Fruit fly (Drosophila melanogaster) whole organism, embryonic: ENCODE data around the gene CG14339.

Experiments used
- Abd-B ChIP-seq: fragments of 200-800 bp; sonication (Bioruptor generic); optimal IDR thresholded peaks from 2 replicates; lab custom pipeline; 2018; ENCODE audit warnings: missing biosample characterization, mild to moderate bottlenecking, missing genetic modification characterization, moderate library complexity
- BEAF-32 ChIP-seq: fragments of 200-800 bp; sonication (Bioruptor generic); optimal IDR thresholded peaks from 3 replicates; lab custom pipeline; 2017; ENCODE audit warnings: missing biosample characterization, missing genetic modification characterization, mild to moderate bottlenecking, moderate library complexity, missing genetic modification reagents
- Blimp-1 ChIP-seq: fragments of 200-800 bp; sonication (Bioruptor generic); optimal IDR thresholded peaks from 3 replicates; lab custom pipeline; 2018; ENCODE audit warnings: missing biosample characterization, missing genetic modification characterization, mild to moderate bottlenecking, moderate library complexity, missing genetic modification reagents
- BtbVII ChIP-seq: fragments of 200-800 bp; sonication (Bioruptor generic); optimal IDR thresholded peaks from 3 replicates; lab custom pipeline; 2017; ENCODE audit warnings: missing biosample characterization, mild to moderate bottlenecking, missing genetic modification characterization
- CG1024 ChIP-seq: fragments of 200-800 bp; sonication (Bioruptor generic); IDR thresholded peaks from 2 replicates; pipeline ENCODE4 v1.3.6; 2022; ENCODE audit warnings: missing biosample characterization, missing genetic modification characterization
- CG10979 ChIP-seq: fragments of 200-800 bp; sonication (Bioruptor generic); optimal IDR thresholded peaks from 2 replicates; lab custom pipeline; 2018; ENCODE audit warnings: missing biosample characterization, mild to moderate bottlenecking, missing genetic modification characterization, moderate library complexity
- CG11085 ChIP-seq: fragments of 200-800 bp; sonication (Bioruptor generic); IDR thresholded peaks from 2 replicates; pipeline ENCODE4 v1.3.6; 2022; ENCODE audit warnings: missing biosample characterization, missing genetic modification characterization
- CG11398 ChIP-seq: fragments of 200-800 bp; sonication (Bioruptor generic); optimal IDR thresholded peaks from 2 replicates; lab custom pipeline; 2016; ENCODE audit warnings: missing biosample characterization, missing genetic modification characterization
- CG11723 ChIP-seq: fragments of 200-800 bp; sonication (Bioruptor generic); optimal IDR thresholded peaks from 2 replicates; lab custom pipeline; 2017; ENCODE audit warnings: missing biosample characterization, mild to moderate bottlenecking, missing genetic modification characterization
- CG12659 ChIP-seq: fragments of 200-800 bp; sonication (Bioruptor generic); optimal IDR thresholded peaks from 3 replicates; lab custom pipeline; 2017; ENCODE audit warnings: mild to moderate bottlenecking, missing biosample characterization, missing genetic modification reagents, missing genetic modification characterization
- CG14014 ChIP-seq: fragments of 200-800 bp; sonication (Bioruptor generic); IDR thresholded peaks from 2 replicates; pipeline ENCODE4 v1.3.6; 2022; ENCODE audit warnings: missing biosample characterization, missing genetic modification characterization
- CG14965 ChIP-seq: fragments of 200-800 bp; sonication (Bioruptor generic); optimal IDR thresholded peaks from 2 replicates; lab custom pipeline; 2016; ENCODE audit warnings: missing biosample characterization, missing genetic modification characterization, borderline replicate concordance
- CG15696 ChIP-seq: fragments of 200-800 bp; sonication (Bioruptor generic); optimal IDR thresholded peaks from 2 replicates; lab custom pipeline; 2019; ENCODE audit warnings: missing biosample characterization, mild to moderate bottlenecking, missing genetic modification characterization, moderate library complexity
- CG16815 ChIP-seq: fragments of 200-800 bp; sonication (Bioruptor generic); optimal IDR thresholded peaks from 3 replicates; lab custom pipeline; 2017; ENCODE audit warnings: missing biosample characterization, mild to moderate bottlenecking, missing genetic modification characterization
- CG16863 ChIP-seq: fragments of 200-800 bp; sonication (Bioruptor generic); optimal IDR thresholded peaks from 3 replicates; lab custom pipeline; 2016; ENCODE audit warnings: missing biosample characterization, missing genetic modification characterization
- CG17361 ChIP-seq: fragments of 200-800 bp; sonication (Bioruptor generic); IDR thresholded peaks from 3 replicates; pipeline ENCODE4 v1.3.6; 2022; ENCODE audit warnings: missing biosample characterization, missing genetic modification characterization
- CG17802 ChIP-seq: fragments of 200-800 bp; sonication (Bioruptor generic); optimal IDR thresholded peaks from 2 replicates; lab custom pipeline; 2018; ENCODE audit warnings: missing biosample characterization, mild to moderate bottlenecking, missing genetic modification characterization, moderate library complexity
- CG17912 ChIP-seq: fragments of 200-800 bp; sonication (Bioruptor generic); optimal IDR thresholded peaks from 2 replicates; lab custom pipeline; 2018; ENCODE audit warnings: missing biosample characterization, mild to moderate bottlenecking, missing genetic modification characterization
- CG2116 ChIP-seq: fragments of 200-800 bp; sonication (Bioruptor generic); optimal IDR thresholded peaks from 3 replicates; lab custom pipeline; 2018; ENCODE audit warnings: missing biosample characterization, mild to moderate bottlenecking, missing genetic modification characterization
- CG30020 ChIP-seq: fragments of 200-800 bp; optimal IDR thresholded peaks from 2 replicates; lab custom pipeline; 2019; ENCODE audit warnings: missing biosample characterization, mild to moderate bottlenecking, missing genetic modification characterization, moderate library complexity
- CG31224 ChIP-seq: fragments of 200-800 bp; sonication (Bioruptor generic); IDR thresholded peaks from 2 replicates; pipeline ENCODE4 v1.3.6; 2022; ENCODE audit warnings: missing biosample characterization, missing genetic modification characterization
- CG34376 ChIP-seq: fragments of 200-800 bp; sonication (Bioruptor generic); optimal IDR thresholded peaks from 2 replicates; lab custom pipeline; 2018; ENCODE audit warnings: missing biosample characterization, mild to moderate bottlenecking, missing genetic modification characterization
- CG4282 ChIP-seq: fragments of 200-800 bp; sonication (Bioruptor generic); optimal IDR thresholded peaks from 2 replicates; lab custom pipeline; 2016; ENCODE audit warnings: missing biosample characterization, missing genetic modification characterization
- CG6813 ChIP-seq: fragments of 200-800 bp; sonication (Bioruptor generic); optimal IDR thresholded peaks from 2 replicates; lab custom pipeline; 2017; ENCODE audit warnings: missing biosample characterization, missing genetic modification characterization, mild to moderate bottlenecking, moderate library complexity, missing genetic modification reagents
- CG7839 ChIP-seq: fragments of 200-800 bp; sonication (Bioruptor generic); optimal IDR thresholded peaks from 3 replicates; lab custom pipeline; 2018; ENCODE audit warnings: missing biosample characterization, mild to moderate bottlenecking, missing genetic modification characterization, moderate library complexity
- CG8089 ChIP-seq: fragments of 200-800 bp; sonication (Bioruptor generic); optimal IDR thresholded peaks from 3 replicates; lab custom pipeline; 2016; ENCODE audit warnings: missing biosample characterization, missing genetic modification characterization
- CoRest ChIP-seq: fragments of 200-800 bp; sonication (Bioruptor generic); optimal IDR thresholded peaks from 3 replicates; lab custom pipeline; 2018; ENCODE audit warnings: missing biosample characterization, mild to moderate bottlenecking, missing genetic modification characterization, moderate library complexity
- Dek ChIP-seq: fragments of 200-800 bp; sonication (Bioruptor generic); optimal IDR thresholded peaks from 3 replicates; lab custom pipeline; 2019; ENCODE audit warnings: missing biosample characterization, mild to moderate bottlenecking, missing genetic modification characterization, moderate library complexity
- Dp ChIP-seq: fragments of 200-800 bp; sonication (Bioruptor generic); optimal IDR thresholded peaks from 2 replicates; lab custom pipeline; 2018; ENCODE audit warnings: missing biosample characterization, mild to moderate bottlenecking, missing genetic modification characterization, moderate library complexity
- Fer1 ChIP-seq: fragments of 200-800 bp; sonication (Bioruptor generic); optimal IDR thresholded peaks from 2 replicates; lab custom pipeline; 2017; ENCODE audit warnings: missing biosample characterization, mild to moderate bottlenecking, missing genetic modification characterization
- Hand ChIP-seq: fragments of 200-800 bp; sonication (Bioruptor generic); optimal IDR thresholded peaks from 2 replicates; lab custom pipeline; 2017; ENCODE audit warnings: mild to moderate bottlenecking, missing biosample characterization, missing genetic modification reagents, missing genetic modification characterization
- Jarid2 ChIP-seq: fragments of 200-800 bp; sonication (Bioruptor generic); optimal IDR thresholded peaks from 3 replicates; lab custom pipeline; 2017; ENCODE audit warnings: mild to moderate bottlenecking, missing biosample characterization, missing genetic modification reagents, missing genetic modification characterization
- Med ChIP-seq: fragments of 200-800 bp; sonication (Bioruptor generic); peaks from one replicate; lab custom pipeline; 2016; ENCODE audit warnings: missing biosample characterization, missing genetic modification characterization, mild to moderate bottlenecking, inconsistent platforms, moderate library complexity
- Optix ChIP-seq: fragments of 200-800 bp; sonication (Bioruptor generic); IDR thresholded peaks from 3 replicates; pipeline ENCODE4 v1.3.6; 2022; ENCODE audit warnings: missing biosample characterization, missing genetic modification characterization
- bigmax ChIP-seq: fragments of 200-800 bp; sonication (Bioruptor generic); optimal IDR thresholded peaks from 2 replicates; lab custom pipeline; 2018; ENCODE audit warnings: missing biosample characterization, mild to moderate bottlenecking, missing genetic modification characterization
- da ChIP-seq: fragments of 200-800 bp; sonication (Bioruptor generic); optimal IDR thresholded peaks from 2 replicates; lab custom pipeline; 2016; ENCODE audit warnings: missing biosample characterization, missing genetic modification characterization
- dpn ChIP-seq, 2 experiments: fragments of 200-800 bp; sonication (Bioruptor generic); optimal IDR thresholded peaks; 3 replicates each; lab custom pipeline; 2016; ENCODE audit warnings: missing biosample characterization in 2 of 2, missing genetic modification characterization in 2 of 2
- fd102C ChIP-seq: fragments of 200-800 bp; sonication (Bioruptor generic); optimal IDR thresholded peaks from 2 replicates; lab custom pipeline; 2018; ENCODE audit warnings: missing biosample characterization, mild to moderate bottlenecking, missing genetic modification characterization, moderate library complexity
- fd96Cb ChIP-seq: fragments of 200-800 bp; sonication (Bioruptor generic); optimal IDR thresholded peaks from 2 replicates; lab custom pipeline; 2018; ENCODE audit warnings: missing biosample characterization, mild to moderate bottlenecking, missing genetic modification characterization, moderate library complexity
- gcm ChIP-seq: fragments of 200-800 bp; sonication (Bioruptor generic); optimal IDR thresholded peaks from 2 replicates; lab custom pipeline; 2019; ENCODE audit warnings: missing biosample characterization, mild to moderate bottlenecking, missing genetic modification characterization, moderate library complexity
- hkb ChIP-seq, 2 experiments: fragments of 200-800 bp in 1 of 2; fragments of >200 bp in 1 of 2; sonication (Bioruptor generic) in 1 of 2; IDR thresholded peaks in 1 of 2; optimal IDR thresholded peaks in 1 of 2; 2 replicates each; pipeline versions ENCODE4 v1.3.6 to Lab custom; 2017 to 2022; ENCODE audit warnings: missing biosample characterization in 1 of 2, missing genetic modification characterization in 1 of 2
- kay ChIP-seq: fragments of 200-800 bp; sonication (Bioruptor generic); optimal IDR thresholded peaks from 2 replicates; lab custom pipeline; 2016; ENCODE audit warnings: missing biosample characterization, missing genetic modification characterization
- ken ChIP-seq: fragments of 200-800 bp; sonication (Bioruptor generic); IDR thresholded peaks from 3 replicates; pipeline ENCODE4 v1.3.6; 2022; ENCODE audit warnings: missing biosample characterization, missing genetic modification characterization
- lbe ChIP-seq: fragments of 200-800 bp; sonication (Bioruptor generic); optimal IDR thresholded peaks from 2 replicates; lab custom pipeline; 2016; ENCODE audit warnings: missing biosample characterization, mild to moderate bottlenecking, missing genetic modification characterization
- lmd ChIP-seq: fragments of 200-800 bp; sonication (Bioruptor generic); IDR thresholded peaks from 2 replicates; pipeline ENCODE4 v1.3.6; 2022; ENCODE audit warnings: missing biosample characterization, missing genetic modification characterization
- slbo ChIP-seq: fragments of 200-800 bp; sonication (Bioruptor generic); IDR thresholded peaks from 2 replicates; pipeline ENCODE4 v1.3.6; 2022; ENCODE audit warnings: missing biosample characterization, missing genetic modification characterization
- tup ChIP-seq: fragments of 200-800 bp; sonication (Bioruptor generic); optimal IDR thresholded peaks from 2 replicates; lab custom pipeline; 2016; ENCODE audit warnings: missing biosample characterization, mild to moderate bottlenecking, missing genetic modification characterization, moderate library complexity
- vfl ChIP-seq: fragments of 200-800 bp; sonication (Bioruptor generic); optimal IDR thresholded peaks from 2 replicates; lab custom pipeline; 2016; ENCODE audit warnings: missing biosample characterization, missing genetic modification characterization
- yki ChIP-seq: fragments of >200 bp; optimal IDR thresholded peaks from 3 replicates; lab custom pipeline; 2018

Gene CG14339

dm6 chr2L:1108029-1108688 lies at the start of gene CG14339, which contains the start of gene PolrMT (continued):
- TF ChIP-seq CG12659 (GFP tag; lab: Kevin White, UChicago) (peak; percentile 70), fd102C (GFP tag; lab: Kevin White, UChicago) (no peak), CG10979 (tag; lab: Kevin White, UChicago) (peak; percentile 24), CG7839 (tag; lab: Kevin White, UChicago) (no peak), ken (GFP tag; lab: Robert Waterston, UW) (0 out of 3 replicates have a peak, but pooled peaks have one; percentile 14), CoRest (peak; percentile 63), CG34376 (GFP tag; lab: Kevin White, UChicago) (peak; percentile 10), CG11723 (no peak), Jarid2 (GFP tag; lab: Kevin White, UChicago) (no peak), BtbVII (GFP tag; lab: Kevin White, UChicago) (no peak), Med (peak; percentile 89), CG8089 (GFP tag; lab: Kevin White, UChicago) (peak; percentile 21), tup (no peak), CG2116 (GFP tag; lab: Kevin White, UChicago) (peak; percentile 7), bigmax (GFP tag; lab: Kevin White, UChicago) (no peak), vfl (GFP tag; lab: Kevin White, UChicago) (peak; percentile 34), Abd-B (GFP tag; lab: Kevin White, UChicago) (peak; percentile 41), CG14965 (no peak), yki (lab: Kevin White, UChicago) (no peak), CG17802 (no peak), lbe (GFP tag; lab: Kevin White, UChicago) (no peak), Blimp-1 (GFP tag; lab: Kevin White, UChicago) (no peak), Dek (tag; lab: Kevin White, UChicago) (no peak), gcm (GFP tag; lab: Kevin White, UChicago) (no peak), da (no peak), CG11398 (GFP tag; lab: Kevin White, UChicago) (peak; percentile 5), CG16863 (no peak), Hand (GFP tag; lab: Kevin White, UChicago) (no peak), CG4282 (GFP tag; lab: Kevin White, UChicago) (no peak), Optix (GFP tag; lab: Robert Waterston, UW) (0 out of 3 replicates have a peak, but pooled peaks have one; percentile 41), Fer1 (GFP tag; lab: Kevin White, UChicago) (peak; percentile 48), fd96Cb (tag; lab: Kevin White, UChicago) (no peak), dpn (GFP tag; optimal IDR thresholded peaks at IDR 0.05; lab: Kevin White, UChicago) (peak in 1 of 2 experiments; percentile 46), CG1024 (GFP tag; lab: Robert Waterston, UW) (no peak), CG11085 (GFP tag; lab: Robert Waterston, UW) (no peak), Dp (GFP tag; lab: Kevin White, UChicago) (peak; percentile 60), lmd (GFP tag; lab: Robert Waterston, UW) (no peak), BEAF-32 (GFP tag; lab: Kevin White, UChicago) (peak; percentile 41), CG6813 (GFP tag; lab: Kevin White, UChicago) (no peak), CG15696 (tag; lab: Kevin White, UChicago) (no peak), CG14014 (GFP tag; lab: Robert Waterston, UW) (peak; percentile 57; the same call in 1 of the 2 replicates), kay (no peak), CG17912 (GFP tag; lab: Kevin White, UChicago) (no peak), CG30020 (tag; lab: Kevin White, UChicago) (no peak), CG31224 (GFP tag; lab: Robert Waterston, UW) (no peak), hkb (optimal IDR thresholded peaks at IDR 0.05; lab: Kevin White, UChicago) (peak; percentile 45), hkb (GFP tag; IDR thresholded peaks at IDR 0.05; lab: Robert Waterston, UW) (0 out of 2 replicates have a peak, but pooled peaks have one; percentile 11), slbo (peak; percentile 64), CG17361 (GFP tag; lab: Robert Waterston, UW) (no peak), CG16815 (no peak)
